Worm (Caenorhabditis elegans) whole organism, midembryonic: Measurements from ENCODE around the gene fbxa-192.

Experiments used
- flt-1 ChIP-seq: fragments of 200-800 bp; sonication (Bioruptor generic); IDR thresholded peaks from 2 replicates; pipeline ENCODE4 v1.3.6; 2022; ENCODE audit warnings: missing genetic modification characterization, missing compliant biosample characterization
- klf-2 ChIP-seq: fragments of 200-800 bp; sonication (Bioruptor generic); conservative IDR thresholded peaks from 2 replicates; pipeline ENCODE4 v1.3.6; 2022; ENCODE audit warnings: missing genetic modification reagents, missing genetic modification characterization, missing compliant biosample characterization
- ref-1 ChIP-seq: fragments of 200-800 bp; sonication (Bioruptor generic); conservative IDR thresholded peaks from 2 replicates; pipeline ENCODE4 v1.3.6; 2022; ENCODE audit warnings: missing genetic modification reagents, missing genetic modification characterization, missing compliant biosample characterization
- tab-1 ChIP-seq: fragments of 200-800 bp; sonication (Bioruptor generic); IDR thresholded peaks from 2 replicates; pipeline ENCODE4 v1.3.6; 2022; ENCODE audit warnings: missing genetic modification characterization, missing compliant biosample characterization
- ztf-29 ChIP-seq: fragments of 200-800 bp; sonication (Bioruptor generic); IDR thresholded peaks from 2 replicates; pipeline ENCODE4 v1.3.6; 2022; ENCODE audit warnings: missing genetic modification reagents, missing genetic modification characterization, missing compliant biosample characterization

DNA sequence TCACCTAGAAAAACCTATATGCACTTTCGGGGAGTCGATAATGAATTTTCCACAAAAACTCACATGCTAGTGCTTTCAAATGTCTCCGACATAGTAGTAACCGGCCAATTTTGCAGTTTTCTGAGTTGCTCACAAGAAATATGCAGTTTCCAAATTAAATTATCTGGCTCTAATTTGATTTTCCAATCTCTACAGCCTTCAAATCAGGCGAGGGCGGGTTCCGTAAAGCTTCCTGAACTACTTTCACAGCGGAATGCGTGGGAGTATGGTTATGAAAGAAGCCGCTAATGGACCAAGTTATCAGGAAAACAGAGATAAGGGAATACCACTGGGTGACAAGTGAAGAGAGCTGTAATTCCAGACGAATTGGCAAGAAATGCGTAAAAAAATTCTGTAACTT, 15.6 kb upstream of the fbxa-192 start, which contains the start of gene F59A1.11:
- TF ChIP-seq tab-1 (GFP tag; lab: Robert Waterston, UW) (no peak), flt-1 (no peak), klf-2 (GFP tag; lab: Robert Waterston, UW) (no peak), ztf-29 (no peak), ref-1 (no peak)
